Worm (Caenorhabditis elegans): Measurements from ENCODE around the gene F36H12.4.
"Not testable (repeated sequence)": the region's sequence is repeated elsewhere in the genome, so short reads cannot be mapped to it uniquely, and the experiment has no call there.

F36H12.4 gene

DNA sequence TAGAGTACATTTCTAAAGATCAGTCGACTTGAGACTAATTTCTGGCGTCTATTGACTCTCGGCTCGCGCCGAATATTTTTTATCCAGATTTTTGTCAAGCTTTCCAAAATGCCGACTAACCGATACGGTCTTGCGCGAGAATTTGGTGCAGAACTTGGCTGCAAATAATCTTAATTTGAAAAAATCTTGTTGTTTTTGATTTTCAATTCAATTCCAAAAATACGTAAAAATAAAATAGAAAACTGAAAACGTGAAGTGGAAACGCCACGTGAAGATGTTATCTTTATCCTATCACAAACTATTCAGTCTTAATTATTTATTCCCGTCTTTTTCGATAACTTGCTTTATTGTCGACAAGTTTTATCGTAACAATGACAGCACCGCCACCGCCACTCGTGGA is 10.5 kb upstream of the F36H12.4 start, which contains the start of gene ttbk-2.1:
Gene ttbk-2.1 (plus strand): TSS at position 301 of the 400 bp plus-strand sequence.
- not testable (repeated sequence) for TF ChIP-seq ceh-9 (tag; optimal IDR thresholded peaks at IDR 0.05); madf-2 (tag; optimal IDR thresholded peaks at IDR 0.05); ceh-6 (GFP tag; optimal IDR thresholded peaks at IDR 0.05)

DNA sequence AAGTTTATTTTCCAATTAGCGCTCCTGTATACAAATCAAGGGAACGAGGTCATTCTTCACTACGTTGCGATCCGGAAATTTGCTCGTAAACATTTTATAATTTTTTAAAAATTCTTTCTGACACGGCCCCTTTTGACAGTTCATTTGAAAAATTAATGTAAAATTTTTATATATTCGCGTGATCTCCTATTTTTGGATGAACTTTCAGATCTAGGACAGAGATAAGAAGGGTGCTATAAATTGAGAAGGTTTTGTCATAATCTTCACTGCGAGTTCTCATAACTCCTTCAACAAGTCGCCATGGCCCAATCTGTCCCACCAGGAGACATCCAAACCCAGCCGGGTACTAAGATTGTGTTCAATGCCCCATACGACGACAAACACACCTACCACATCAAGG is 8.6 kb upstream of the F36H12.4 start, which contains the start of gene msp-19:
Gene msp-19 (plus strand): TSS at position 301 of the 400 bp plus-strand sequence.
- not testable (repeated sequence) for TF ChIP-seq che-1 (tag; optimal IDR thresholded peaks at IDR 0.05); elt-2 (tag; optimal IDR thresholded peaks at IDR 0.05); sox-2 (GFP tag; IDR thresholded peaks at IDR 0.05)

DNA sequence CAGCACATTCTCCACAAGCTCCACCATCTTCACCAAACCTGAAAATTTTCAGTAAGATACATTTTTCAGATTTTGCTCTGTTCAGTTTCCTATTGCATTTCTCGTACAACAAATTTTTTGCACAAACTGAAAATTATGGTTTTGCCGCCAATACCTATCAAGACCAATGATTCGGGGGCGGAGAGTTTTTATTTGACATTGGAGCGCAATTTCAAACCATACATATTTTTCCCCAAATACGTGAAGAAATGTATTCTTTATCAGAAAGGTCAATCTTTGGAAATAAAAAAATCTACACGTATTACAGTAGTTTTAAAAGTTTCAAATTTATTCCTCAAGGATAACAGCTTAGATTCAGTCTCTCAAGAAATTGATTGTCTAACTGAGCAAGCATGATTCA is 2.4 kb upstream of the F36H12.4 start, which contains the start of gene F36H12.5:
Gene F36H12.5 (plus strand): TSS at position 301 of the 400 bp plus-strand sequence.
- TF ChIP-seq ceh-6 (GFP tag; optimal IDR thresholded peaks at IDR 0.05) (no peak), fkh-10 (GFP tag; optimal IDR thresholded peaks at IDR 0.05) (no peak), hlh-6 (tag; optimal IDR thresholded peaks at IDR 0.05) (no peak), dve-1 (tag; optimal IDR thresholded peaks at IDR 0.05) (no peak)

DNA sequence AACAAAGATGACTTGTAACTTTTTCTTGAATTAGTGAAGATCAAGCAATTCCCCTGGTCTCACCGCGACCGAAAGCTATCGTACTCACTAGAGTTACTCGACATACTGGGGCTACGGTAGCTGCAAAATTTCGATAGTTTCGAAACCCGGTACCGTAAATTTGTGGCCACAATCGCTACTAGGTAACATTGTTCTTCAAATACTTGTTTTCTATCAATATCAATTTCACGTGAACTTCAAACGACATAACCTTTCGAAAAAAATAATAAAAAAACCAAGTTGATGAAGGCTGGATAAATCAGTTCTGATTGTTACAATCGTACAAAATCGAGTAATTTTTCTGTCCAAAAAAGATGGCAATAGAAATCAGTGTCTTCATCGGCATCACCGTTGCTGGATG is 3.6 kb downstream of the F36H12.4 start, which contains the start of gene F36H12.3:
Gene F36H12.3 (plus strand): TSS at position 301 of the 400 bp plus-strand sequence.
- TF ChIP-seq fkh-6 (tag; optimal IDR thresholded peaks at IDR 0.05), result no peak
- no peak for TF ChIP-seq sox-2 (GFP tag; IDR thresholded peaks at IDR 0.05)
- TF ChIP-seq ahr-1 (tag; optimal IDR thresholded peaks at IDR 0.05), result no peak
- no peak for TF ChIP-seq unc-55 (GFP tag; optimal IDR thresholded peaks at IDR 0.05)
- no peak for TF ChIP-seq ceh-48 (tag; optimal IDR thresholded peaks at IDR 0.05)
- no peak for TF ChIP-seq pag-3 (tag; optimal IDR thresholded peaks at IDR 0.05; ENCODE audit: borderline replicate concordance)
- no peak for TF ChIP-seq hlh-15 (tag; optimal IDR thresholded peaks at IDR 0.05)
- TF ChIP-seq ama-1 (optimal IDR thresholded peaks at IDR 0.05), result no peak
- no peak for TF ChIP-seq ceh-18 (tag; optimal IDR thresholded peaks at IDR 0.05)
- TF ChIP-seq C38D4.7 (GFP tag; optimal IDR thresholded peaks at IDR 0.05), result no peak
- no peak for TF ChIP-seq Y22D7AL.16 (tag; optimal IDR thresholded peaks at IDR 0.05)
- no peak for TF ChIP-seq ceh-19 (GFP tag; optimal IDR thresholded peaks at IDR 0.05)
- no peak for TF ChIP-seq ets-4 (tag; optimal IDR thresholded peaks at IDR 0.05)
- TF ChIP-seq tbx-7 (tag; optimal IDR thresholded peaks at IDR 0.05), result no peak
- TF ChIP-seq hlh-30 (tag; optimal IDR thresholded peaks at IDR 0.05; ENCODE audit: insufficient read depth), result no peak
- TF ChIP-seq ceh-22 (tag; optimal IDR thresholded peaks at IDR 0.05), result no peak
- TF ChIP-seq sdc-2 (tag; optimal IDR thresholded peaks at IDR 0.05), result no peak
- no peak for TF ChIP-seq zip-5 (tag; optimal IDR thresholded peaks at IDR 0.05)
- no peak for TF ChIP-seq ceh-14 (tag; optimal IDR thresholded peaks at IDR 0.05)

DNA sequence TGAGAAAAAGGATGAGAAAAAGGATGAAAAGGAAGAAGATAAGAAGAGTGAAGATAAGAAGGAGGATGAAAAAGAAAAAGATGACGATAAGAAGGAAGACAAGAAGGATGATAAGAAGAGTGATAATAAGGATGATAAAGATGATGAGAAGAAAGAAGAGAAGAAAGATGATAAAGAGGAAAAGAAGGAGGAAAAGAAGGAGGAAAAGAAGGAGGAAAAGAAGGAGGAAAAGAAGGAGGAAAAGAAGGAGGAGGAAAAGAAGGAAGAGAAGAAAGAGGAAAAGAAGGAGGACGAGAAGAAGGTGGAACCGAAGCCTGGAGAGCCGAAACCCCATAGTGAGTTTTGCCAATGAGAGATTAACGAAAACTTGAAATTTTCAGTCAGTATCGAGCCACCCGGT is 4.5 kb downstream of the F36H12.4 start:
- no peak for TF ChIP-seq ttx-3 (tag; optimal IDR thresholded peaks at IDR 0.05)
- TF ChIP-seq elt-2 (tag; optimal IDR thresholded peaks at IDR 0.05), result peak; percentile 70
- no peak for TF ChIP-seq F13H6.1 (tag; optimal IDR thresholded peaks at IDR 0.05)
- no peak for TF ChIP-seq madf-2 (tag; optimal IDR thresholded peaks at IDR 0.05)
- no peak for TF ChIP-seq ceh-34 (tag; optimal IDR thresholded peaks at IDR 0.05)
- no peak for TF ChIP-seq tbx-2 (tag; optimal IDR thresholded peaks at IDR 0.05)

DNA sequence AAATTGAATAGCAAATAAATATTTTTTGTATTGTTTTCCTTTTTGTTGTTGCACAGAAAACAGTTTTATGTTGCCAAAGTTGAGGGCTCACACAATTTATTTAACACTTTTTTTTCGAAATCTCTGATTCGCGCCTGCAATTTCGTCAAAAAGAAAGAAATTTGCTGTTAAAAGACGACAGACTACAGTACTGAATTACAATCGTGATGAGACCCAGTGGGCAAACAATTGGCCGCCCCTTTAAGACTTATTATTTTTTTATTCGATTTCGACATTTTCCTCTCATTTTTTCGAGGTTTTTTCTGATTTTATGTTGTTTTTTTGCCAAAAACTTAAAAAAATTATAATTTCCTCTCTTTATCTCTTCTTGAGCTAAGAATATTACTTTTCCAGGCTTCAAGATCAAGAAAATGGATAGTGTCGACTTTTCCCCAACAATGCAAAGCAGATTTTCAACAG is 5.2 kb downstream of the F36H12.4 start, which contains the start of gene slfl-4:
Gene slfl-4 (plus strand): TSS at position 409 of the 459 bp plus-strand sequence.
- TF ChIP-seq lim-6 (tag; optimal IDR thresholded peaks at IDR 0.05) (no peak), elt-4 (tag; optimal IDR thresholded peaks at IDR 0.05) (no peak), sdc-2 (tag; optimal IDR thresholded peaks at IDR 0.05) (no peak), dmd-4 (tag; optimal IDR thresholded peaks at IDR 0.05; ENCODE audit: borderline replicate concordance) (no peak), F13H6.1 (tag; optimal IDR thresholded peaks at IDR 0.05) (no peak)

Data from whole organism, late embryonic.